Worm (Caenorhabditis elegans): ENCODE data around the gene Y57A10A.4.

Gene Y57A10A.4

DNA sequence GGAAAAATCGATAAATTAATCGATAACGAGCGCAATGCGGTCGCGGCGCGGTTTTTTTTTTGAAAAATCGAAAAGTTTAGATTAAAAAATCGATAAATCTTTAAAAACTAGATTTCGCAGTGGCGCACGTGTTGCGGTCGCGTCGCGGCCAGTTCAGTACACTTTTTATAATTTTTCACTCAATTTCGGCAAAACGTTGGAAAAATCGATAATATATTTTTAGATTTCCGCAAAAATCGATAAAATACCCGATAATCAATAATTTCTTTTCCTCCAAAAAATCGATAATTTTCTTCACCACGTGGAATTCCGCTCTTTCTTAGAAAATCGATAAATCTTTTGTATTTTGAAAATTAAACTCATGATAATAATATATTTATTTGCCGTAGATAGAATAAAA is 24.8 kb downstream of the Y57A10A.4 start:
- TF ChIP-seq zip-8 (tag; optimal IDR thresholded peaks at IDR 0.05) (no peak), nhr-28 (tag; optimal IDR thresholded peaks at IDR 0.05) (no peak), flh-1 (GFP tag; optimal IDR thresholded peaks at IDR 0.05) (no peak), unc-62 (GFP tag; optimal IDR thresholded peaks at IDR 0.05) (no peak), unc-120 (tag; optimal IDR thresholded peaks at IDR 0.05; ENCODE audit: poor library complexity, severe bottlenecking) (no peak)

- TF ChIP-seq pha-4 (tag; optimal IDR thresholded peaks at IDR 0.05) (no peak), nhr-2 (tag; optimal IDR thresholded peaks at IDR 0.05) (no peak), bed-3 (GFP tag; optimal IDR thresholded peaks at IDR 0.05) (no peak), tbx-8 (GFP tag; optimal IDR thresholded peaks at IDR 0.05) (no peak), ham-2 (GFP tag; optimal IDR thresholded peaks at IDR 0.05) (no peak), ceh-43 (GFP tag; optimal IDR thresholded peaks at IDR 0.05) (no peak), lsy-2 (tag; optimal IDR thresholded peaks at IDR 0.05) (no peak), mep-1 (tag; optimal IDR thresholded peaks at IDR 0.05) (no peak), ztf-11 (tag; optimal IDR thresholded peaks at IDR 0.05) (no peak), M03D4.4 (tag; optimal IDR thresholded peaks at IDR 0.05) (no peak), ces-1 (GFP tag; optimal IDR thresholded peaks at IDR 0.05) (no peak), ceh-39 (tag; optimal IDR thresholded peaks at IDR 0.05) (no peak), unc-120 (tag; optimal IDR thresholded peaks at IDR 0.05; ENCODE audit: poor library complexity, severe bottlenecking) (no peak), nhr-76 (tag; optimal IDR thresholded peaks at IDR 0.05) (no peak), sptf-1 (tag; optimal IDR thresholded peaks at IDR 0.05) (no peak), unc-39 (tag; optimal IDR thresholded peaks at IDR 0.05) (no peak), nhr-28 (tag; optimal IDR thresholded peaks at IDR 0.05) (no peak)
Measured at ce11 chrII:12184857-12185256, 33.1 kb downstream of the Y57A10A.4 start, which contains the start of gene Y57A10A.13. TSS of gene Y57A10A.13 (minus strand) at chrII:12184902.

DNA sequence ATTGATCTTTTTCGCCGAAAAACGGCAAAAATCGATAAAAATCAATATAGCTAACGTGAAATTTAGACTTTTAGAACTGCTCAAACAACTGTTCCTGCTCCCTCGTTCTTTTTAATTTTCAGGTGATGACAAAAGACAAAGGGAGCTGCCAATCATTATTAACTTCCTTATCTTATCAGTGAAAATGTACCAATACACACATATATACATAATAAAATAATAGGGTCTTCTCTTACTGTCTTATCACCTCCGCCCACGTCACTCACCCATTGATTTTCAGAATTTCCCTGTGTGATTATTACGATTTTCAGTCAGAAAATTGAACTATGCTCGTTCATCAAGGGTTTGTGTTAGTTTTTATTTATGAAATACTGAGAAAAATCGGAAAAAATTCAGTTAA is 34.0 kb downstream of the Y57A10A.4 start, which contains the start of gene Y57A10A.14:
Gene Y57A10A.14 (plus strand): TSS at position 228 of the 400 bp plus-strand sequence.
- TF ChIP-seq nhr-76 (tag; optimal IDR thresholded peaks at IDR 0.05) = no peak
- TF ChIP-seq pha-4 (tag; optimal IDR thresholded peaks at IDR 0.05) = no peak

ce11 chrII:12186726-12187125 is 35.0 kb downstream of the Y57A10A.4 start:
- TF ChIP-seq ztf-11 (tag; optimal IDR thresholded peaks at IDR 0.05) = no peak
- no peak for TF ChIP-seq unc-39 (tag; optimal IDR thresholded peaks at IDR 0.05)
- no peak for TF ChIP-seq hlh-1 (tag; optimal IDR thresholded peaks at IDR 0.05)
- no peak for TF ChIP-seq ham-2 (GFP tag; optimal IDR thresholded peaks at IDR 0.05)
- no peak for TF ChIP-seq lsy-2 (tag; optimal IDR thresholded peaks at IDR 0.05)
- TF ChIP-seq blmp-1 (tag; optimal IDR thresholded peaks at IDR 0.05) = no peak
- TF ChIP-seq nhr-2 (tag; optimal IDR thresholded peaks at IDR 0.05) = no peak
- no peak for TF ChIP-seq lin-13 (tag; optimal IDR thresholded peaks at IDR 0.05)
- no peak for TF ChIP-seq ceh-83 (GFP tag; optimal IDR thresholded peaks at IDR 0.05)

ce11 chrII:12189193-12189592 is 37.5 kb downstream of the Y57A10A.4 start:
- TF ChIP-seq pha-4 (tag; optimal IDR thresholded peaks at IDR 0.05) = no peak
- TF ChIP-seq elt-3 (tag; optimal IDR thresholded peaks at IDR 0.05) = no peak
- TF ChIP-seq mls-2 (tag; optimal IDR thresholded peaks at IDR 0.05) = no peak

ce11 chrII:12199209-12199608 is 47.5 kb downstream of the Y57A10A.4 start:
- TF ChIP-seq ceh-43 (GFP tag; optimal IDR thresholded peaks at IDR 0.05) (no peak), drap-1 (GFP tag; optimal IDR thresholded peaks at IDR 0.05) (no peak), unc-39 (tag; optimal IDR thresholded peaks at IDR 0.05) (no peak), blmp-1 (tag; optimal IDR thresholded peaks at IDR 0.05) (no peak), ces-1 (GFP tag; optimal IDR thresholded peaks at IDR 0.05) (no peak), lsy-2 (tag; optimal IDR thresholded peaks at IDR 0.05) (no peak), pha-4 (tag; optimal IDR thresholded peaks at IDR 0.05) (no peak), lin-13 (tag; optimal IDR thresholded peaks at IDR 0.05) (no peak), nhr-28 (tag; optimal IDR thresholded peaks at IDR 0.05) (no peak), ceh-39 (tag; optimal IDR thresholded peaks at IDR 0.05) (no peak), nhr-76 (tag; optimal IDR thresholded peaks at IDR 0.05) (no peak), unc-62 (GFP tag; optimal IDR thresholded peaks at IDR 0.05) (no peak), mep-1 (tag; optimal IDR thresholded peaks at IDR 0.05) (no peak), mab-5 (tag; optimal IDR thresholded peaks at IDR 0.05) (no peak), zip-8 (tag; optimal IDR thresholded peaks at IDR 0.05) (no peak), elt-3 (tag; optimal IDR thresholded peaks at IDR 0.05) (no peak), sptf-1 (tag; optimal IDR thresholded peaks at IDR 0.05) (no peak), bed-3 (GFP tag; optimal IDR thresholded peaks at IDR 0.05) (no peak), nhr-12 (tag; optimal IDR thresholded peaks at IDR 0.05) (no peak), flh-1 (GFP tag; optimal IDR thresholded peaks at IDR 0.05) (no peak)

Measured in whole organism, mixed stage, embryonic.